Worm (Caenorhabditis elegans) whole organism, L4/young adult: Measurements from ENCODE around the gene Y60A9A.1.

Source experiments
- W03F9.2 ChIP-seq: fragments of 150-350 bp; optimal IDR thresholded peaks from 2 replicates; lab custom pipeline; 2014; ENCODE audit warnings: missing biosample characterization, missing genetic modification characterization
- him-1 ChIP-seq: sonication (generic microtip); optimal IDR thresholded peaks from 2 replicates; lab custom pipeline; 2016; ENCODE audit warnings: missing genotype, missing genetic modification reagents, missing genetic modification characterization, missing compliant biosample characterization

ce11 chrX:14338896-14339295 lies 38.2 kb downstream of the Y60A9A.1 start:
- TF ChIP-seq him-1 (tag; lab: Kevin White, UChicago) (no peak), W03F9.2 (no peak)
